Fruit fly (Drosophila melanogaster): ENCODE results near the gene CG42674.

dm6 chr3L:20133168-20133567 lies 64.9 kb downstream of the CG42674 start, which contains the start of gene CG7335:
- TF ChIP-seq h (GFP tag; optimal IDR thresholded peaks at IDR 0.05) (no peak), dsf (GFP tag; optimal IDR thresholded peaks at IDR 0.05; ENCODE audit: borderline replicate concordance) (no peak), Hr83 (GFP tag; optimal IDR thresholded peaks at IDR 0.05; ENCODE audit: poor library complexity, severe bottlenecking) (no peak), CG9705 (GFP tag; optimal IDR thresholded peaks at IDR 0.05) (no peak), psq (GFP tag; optimal IDR thresholded peaks at IDR 0.05) (no peak), foxo (GFP tag; optimal IDR thresholded peaks at IDR 0.05) (no peak), pan (optimal IDR thresholded peaks at IDR 0.05) (no peak), brk (GFP tag; optimal IDR thresholded peaks at IDR 0.05) (no peak), Myc (optimal IDR thresholded peaks at IDR 0.05) (no peak), Dfd (GFP tag; optimal IDR thresholded peaks at IDR 0.05) (no peak)

All from whole organism, wandering third instar larva.